Worm (Caenorhabditis elegans) whole organism, L1 larva: ENCODE measurements around the gene tmed-13.

ENCODE experiments used
- C16A3.4 ChIP-seq: fragments of 150-350 bp; optimal IDR thresholded peaks from 2 replicates; lab custom pipeline; 2014; ENCODE audit warnings: missing biosample characterization, missing genetic modification characterization
- aha-1 ChIP-seq: fragments of 150-350 bp; optimal IDR thresholded peaks from 2 replicates; lab custom pipeline; 2014; ENCODE audit warnings: missing biosample characterization, missing genetic modification characterization
- aly-2 ChIP-seq: fragments of 150-350 bp; optimal IDR thresholded peaks from 2 replicates; lab custom pipeline; 2014; ENCODE audit warnings: missing biosample characterization, missing genetic modification characterization
- blmp-1 ChIP-seq: fragments of 150-350 bp; optimal IDR thresholded peaks from 2 replicates; lab custom pipeline; 2014; ENCODE audit warnings: missing biosample characterization, missing genetic modification characterization
- ceh-63 ChIP-seq: fragments of 200-800 bp; sonication (Bioruptor generic); optimal IDR thresholded peaks from 2 replicates; lab custom pipeline; 2018; ENCODE audit warnings: mild to moderate bottlenecking, missing genetic modification characterization, missing compliant biosample characterization
- ceh-8 ChIP-seq: fragments of 200-800 bp; sonication (Bioruptor generic); optimal IDR thresholded peaks from 2 replicates; lab custom pipeline; 2018; ENCODE audit warnings: mild to moderate bottlenecking, missing genetic modification characterization, moderate library complexity, missing compliant biosample characterization
- ceh-82 ChIP-seq, 3 experiments: fragments of 150-350 bp in 1 of 3; sonication (generic microtip) in 2 of 3; optimal IDR thresholded peaks; 2 replicates each; lab custom pipeline; 2014 to 2017; ENCODE audit warnings: missing biosample characterization in 3 of 3, missing genetic modification characterization in 3 of 3
- ceh-88 ChIP-seq: fragments of 200-800 bp; sonication (Bioruptor generic); IDR thresholded peaks from 2 replicates; pipeline ENCODE4 v1.3.6; 2022; ENCODE audit warnings: missing genetic modification characterization, missing compliant biosample characterization
- ceh-90 ChIP-seq: sonication (generic microtip); optimal IDR thresholded peaks from 2 replicates; lab custom pipeline; 2016; ENCODE audit warnings: missing genetic modification characterization, missing compliant biosample characterization
- dsc-1 ChIP-seq: sonication (generic microtip); optimal IDR thresholded peaks from 2 replicates; lab custom pipeline; 2016; ENCODE audit warnings: mild to moderate bottlenecking, missing genetic modification characterization, missing compliant biosample characterization
- efl-3 ChIP-seq: fragments of 200-800 bp; sonication (Bioruptor generic); optimal IDR thresholded peaks from 2 replicates; lab custom pipeline; 2018; ENCODE audit warnings: mild to moderate bottlenecking, missing genetic modification characterization, missing compliant biosample characterization
- egl-27 ChIP-seq, 2 experiments: fragments of 150-350 bp in 1 of 2; sonication (generic microtip); optimal IDR thresholded peaks; 3 replicates each; lab custom pipeline; 2017 to 2018; ENCODE audit warnings: missing biosample characterization in 2 of 2, missing genetic modification characterization in 2 of 2, missing genetic modification reagents in 2 of 2
- elt-2 ChIP-seq: sonication (generic microtip); optimal IDR thresholded peaks from 2 replicates; lab custom pipeline; 2016; ENCODE audit warnings: missing genetic modification characterization, mild to moderate bottlenecking, inconsistent platforms, missing compliant biosample characterization, missing genetic modification reagents
- elt-3 ChIP-seq, 6 experiments: fragments of 150-350 bp in 1 of 6; sonication (generic microtip); optimal IDR thresholded peaks; 2 replicates each; lab custom pipeline; 2017 to 2018; ENCODE audit warnings: missing biosample characterization in 6 of 6, missing genetic modification characterization in 6 of 6, inconsistent platforms in 1 of 6
- fkh-10 ChIP-seq: sonication (generic microtip); optimal IDR thresholded peaks from 2 replicates; lab custom pipeline; 2017; ENCODE audit warnings: missing biosample characterization, missing genetic modification reagents, missing genetic modification characterization
- fos-1 ChIP-seq: fragments of 150-350 bp; optimal IDR thresholded peaks from 2 replicates; lab custom pipeline; 2014; ENCODE audit warnings: missing biosample characterization, missing genetic modification characterization
- grh-1 ChIP-seq: fragments of 200-800 bp; sonication (Bioruptor generic); IDR thresholded peaks from 2 replicates; pipeline ENCODE4 v1.3.6; 2022; ENCODE audit warnings: missing genetic modification reagents, missing genetic modification characterization, missing compliant biosample characterization
- hlh-17 ChIP-seq: fragments of 200-800 bp; sonication (Bioruptor generic); optimal IDR thresholded peaks from 2 replicates; lab custom pipeline; 2018; ENCODE audit warnings: missing genetic modification characterization, mild to moderate bottlenecking, missing compliant biosample characterization, moderate library complexity, borderline replicate concordance
- hpl-2 ChIP-seq: fragments of 150-350 bp; optimal IDR thresholded peaks from 2 replicates; lab custom pipeline; 2014; ENCODE audit warnings: missing biosample characterization, missing genetic modification reagents, missing genetic modification characterization
- isw-1 ChIP-seq: fragments of 200-800 bp; sonication (Bioruptor generic); IDR thresholded peaks from 2 replicates; pipeline ENCODE4 v1.3.6; 2022; ENCODE audit warnings: missing genetic modification characterization, missing compliant biosample characterization
- jun-1 ChIP-seq: fragments of 150-350 bp; optimal IDR thresholded peaks from 2 replicates; lab custom pipeline; 2014; ENCODE audit warnings: missing biosample characterization, missing genetic modification reagents, missing genetic modification characterization
- lin-14 ChIP-seq: fragments of 200-800 bp; sonication (Bioruptor generic); optimal IDR thresholded peaks from 2 replicates; lab custom pipeline; 2018; ENCODE audit warnings: mild to moderate bottlenecking, missing genetic modification characterization, moderate library complexity, missing compliant biosample characterization
- lin-35 ChIP-seq, 2 experiments: fragments of 150-350 bp; optimal IDR thresholded peaks; 2 replicates each; lab custom pipeline; 2014; ENCODE audit warnings: missing biosample characterization in 2 of 2, missing genetic modification characterization in 2 of 2, missing genetic modification reagents in 2 of 2
- mdl-1 ChIP-seq, 2 experiments: fragments of 150-350 bp; optimal IDR thresholded peaks; 2 replicates each; lab custom pipeline; 2014 to 2017; ENCODE audit warnings: missing biosample characterization in 2 of 2, missing genetic modification characterization in 2 of 2, inconsistent platforms in 1 of 2
- mef-2 ChIP-seq: fragments of 150-350 bp; optimal IDR thresholded peaks from 2 replicates; lab custom pipeline; 2014; ENCODE audit warnings: missing biosample characterization, missing genetic modification characterization
- nhr-11 ChIP-seq: fragments of 150-350 bp; optimal IDR thresholded peaks from 2 replicates; lab custom pipeline; 2014; ENCODE audit warnings: missing biosample characterization, missing genetic modification characterization
- nhr-28 ChIP-seq: fragments of 150-350 bp; optimal IDR thresholded peaks from 2 replicates; lab custom pipeline; 2014; ENCODE audit warnings: missing biosample characterization, missing genetic modification characterization
- nhr-47 ChIP-seq: sonication (generic microtip); optimal IDR thresholded peaks from 2 replicates; lab custom pipeline; 2016; ENCODE audit warnings: mild to moderate bottlenecking, missing genetic modification characterization, moderate library complexity, missing compliant biosample characterization
- nhr-71 ChIP-seq: sonication (generic microtip); optimal IDR thresholded peaks from 2 replicates; lab custom pipeline; 2016; ENCODE audit warnings: mild to moderate bottlenecking, missing genetic modification characterization, moderate library complexity, missing compliant biosample characterization
- nhr-85 ChIP-seq: sonication (generic microtip); peaks from one replicate; lab custom pipeline; 2016; ENCODE audit warnings: missing genetic modification characterization, inconsistent platforms, missing compliant biosample characterization
- pqm-1 ChIP-seq: sonication (generic microtip); optimal IDR thresholded peaks from 3 replicates; lab custom pipeline; 2017; ENCODE audit warnings: missing biosample characterization, missing genetic modification characterization
- sox-4 ChIP-seq: sonication (generic microtip); optimal IDR thresholded peaks from 2 replicates; lab custom pipeline; 2016; ENCODE audit warnings: missing genetic modification characterization, missing compliant biosample characterization
- sup-37 ChIP-seq: fragments of 200-800 bp; sonication (Bioruptor generic); optimal IDR thresholded peaks from 2 replicates; lab custom pipeline; 2018; ENCODE audit warnings: mild to moderate bottlenecking, missing genetic modification characterization, missing compliant biosample characterization
- unc-130 ChIP-seq: fragments of 150-350 bp; optimal IDR thresholded peaks from 2 replicates; lab custom pipeline; 2017; ENCODE audit warnings: missing biosample characterization, missing genetic modification characterization, inconsistent platforms
- unc-98 ChIP-seq: fragments of 200-800 bp; sonication (Bioruptor generic); IDR thresholded peaks from 2 replicates; pipeline ENCODE4 v1.3.6; 2022; ENCODE audit warnings: missing genetic modification characterization, missing compliant biosample characterization
- vab-15 ChIP-seq: sonication (generic microtip); optimal IDR thresholded peaks from 2 replicates; lab custom pipeline; 2017; ENCODE audit warnings: missing genotype, mild to moderate bottlenecking, missing genetic modification characterization, missing compliant biosample characterization
- xbp-1 ChIP-seq: sonication (generic microtip); optimal IDR thresholded peaks from 2 replicates; lab custom pipeline; 2016; ENCODE audit warnings: missing genetic modification characterization, missing compliant biosample characterization
- zip-4 ChIP-seq: fragments of 200-800 bp; sonication (Bioruptor generic); optimal IDR thresholded peaks from 2 replicates; lab custom pipeline; 2018; ENCODE audit warnings: mild to moderate bottlenecking, missing genetic modification characterization, moderate library complexity, missing compliant biosample characterization
- ztf-11 ChIP-seq, 2 experiments: sonication (generic microtip); optimal IDR thresholded peaks; 2 replicates each; lab custom pipeline; 2016 to 2017; ENCODE audit warnings: missing genetic modification characterization in 2 of 2, missing biosample characterization in 1 of 2, missing compliant biosample characterization in 1 of 2
- ztf-4 ChIP-seq: fragments of 150-350 bp; optimal IDR thresholded peaks from 2 replicates; lab custom pipeline; 2014; ENCODE audit warnings: missing biosample characterization, missing genetic modification characterization

tmed-13 gene

DNA sequence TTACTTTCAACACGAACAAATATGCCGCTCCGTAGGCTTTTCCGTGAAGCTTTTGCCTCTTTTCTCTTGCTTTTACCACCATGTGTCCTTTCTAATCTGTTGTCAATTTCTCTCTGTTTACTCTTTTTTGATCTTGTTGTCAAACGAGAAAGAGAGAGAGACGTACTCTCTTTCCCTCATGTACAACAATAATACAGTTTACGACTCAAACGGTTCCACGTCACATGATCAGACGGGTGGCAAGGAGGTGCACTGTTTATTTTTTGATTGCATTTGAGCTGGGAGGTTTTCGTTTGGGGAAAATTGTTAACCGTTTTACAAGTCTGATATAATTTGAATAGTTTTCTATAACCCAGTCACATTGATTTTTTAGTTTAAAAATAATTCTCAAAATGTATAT, 29.7 kb upstream of the tmed-13 start (continued):
- peak in 1 of 2 experiments; percentile 11 for TF ChIP-seq egl-27 (tag; optimal IDR thresholded peaks at IDR 0.05; lab: Kevin White, UChicago)
- TF ChIP-seq nhr-11 (tag; lab: Kevin White, UChicago) = no peak
- peak; percentile 72 for TF ChIP-seq lin-14 (GFP tag; lab: Kevin White, UChicago)
- no peak for TF ChIP-seq hpl-2
- TF ChIP-seq dsc-1 = no peak
- no peak for TF ChIP-seq grh-1
- no peak for TF ChIP-seq mef-2 (tag; lab: Kevin White, UChicago)
- no peak for TF ChIP-seq isw-1 (GFP tag; lab: Robert Waterston, UW)
- TF ChIP-seq elt-3 (tag; optimal IDR thresholded peaks at IDR 0.05; lab: Kevin White, UChicago) = no peak
- no peak for TF ChIP-seq blmp-1 (tag; lab: Kevin White, UChicago)
- TF ChIP-seq sup-37 (GFP tag; lab: Kevin White, UChicago) = no peak
- no peak for TF ChIP-seq fos-1 (tag; lab: Kevin White, UChicago)
- TF ChIP-seq C16A3.4 (tag; lab: Kevin White, UChicago) = no peak
- peak; percentile 51 for TF ChIP-seq nhr-71
- TF ChIP-seq ceh-88 (GFP tag; lab: Robert Waterston, UW) = no peak
- no peak for TF ChIP-seq pqm-1 (tag; lab: Kevin White, UChicago)
- no peak for TF ChIP-seq hlh-17 (GFP tag; lab: Kevin White, UChicago)
- TF ChIP-seq mdl-1 (tag; optimal IDR thresholded peaks at IDR 0.05; lab: Kevin White, UChicago) = peak in 1 of 2 experiments; percentile 62
- TF ChIP-seq nhr-85 (tag; lab: Kevin White, UChicago) = no peak
- no peak for TF ChIP-seq jun-1 (tag; lab: Kevin White, UChicago)
- TF ChIP-seq aly-2 (tag; lab: Kevin White, UChicago) = no peak
- TF ChIP-seq efl-3 (GFP tag; lab: Kevin White, UChicago) = no peak
- TF ChIP-seq zip-4 = no peak
- no peak for TF ChIP-seq xbp-1 (tag; lab: Kevin White, UChicago)
- no peak for TF ChIP-seq ceh-8
- TF ChIP-seq aha-1 (tag; lab: Kevin White, UChicago) = no peak
- no peak for TF ChIP-seq ztf-11 (tag; optimal IDR thresholded peaks at IDR 0.05; lab: Kevin White, UChicago)
- no peak for TF ChIP-seq ceh-82 (tag; optimal IDR thresholded peaks at IDR 0.05; lab: Kevin White, UChicago)
- peak in 1 of 2 experiments; percentile 66 for TF ChIP-seq lin-35 (GFP tag; optimal IDR thresholded peaks at IDR 0.05; lab: Kevin White, UChicago)
- TF ChIP-seq ceh-90 (tag; lab: Kevin White, UChicago) = no peak
- no peak for TF ChIP-seq fkh-10

DNA sequence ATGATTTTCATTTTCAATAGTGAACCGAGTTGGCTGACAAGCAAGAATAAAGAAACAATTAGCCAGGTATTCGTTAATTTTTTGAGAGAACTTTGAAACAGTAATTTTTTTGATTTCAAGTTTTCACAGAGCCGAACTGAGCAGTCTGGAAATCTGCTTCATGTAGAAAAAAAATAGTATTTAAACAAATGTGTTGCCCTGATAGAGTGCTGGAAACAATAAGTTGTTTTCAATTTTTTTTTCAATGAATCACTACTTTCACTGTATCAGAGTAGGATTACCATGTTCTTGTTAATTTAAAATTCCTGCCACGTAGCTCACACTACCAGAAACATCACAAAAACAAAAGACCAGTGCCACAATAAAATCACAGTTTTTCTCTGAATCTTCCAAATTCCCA, 29.2 kb upstream of the tmed-13 start:
- no peak for TF ChIP-seq nhr-71
- TF ChIP-seq ceh-88 (GFP tag; lab: Robert Waterston, UW) = no peak
- no peak for TF ChIP-seq ceh-8
- TF ChIP-seq vab-15 (tag; lab: Kevin White, UChicago) = no peak
- no peak for TF ChIP-seq C16A3.4 (tag; lab: Kevin White, UChicago)
- no peak for TF ChIP-seq elt-3 (tag; optimal IDR thresholded peaks at IDR 0.05; lab: Kevin White, UChicago)
- TF ChIP-seq zip-4 = no peak
- TF ChIP-seq sox-4 (tag; lab: Kevin White, UChicago) = no peak
- TF ChIP-seq ztf-4 = no peak
- no peak for TF ChIP-seq unc-98 (GFP tag; lab: Robert Waterston, UW)
- no peak for TF ChIP-seq ceh-90 (tag; lab: Kevin White, UChicago)
- no peak for TF ChIP-seq nhr-28
- TF ChIP-seq elt-2 (tag; lab: Kevin White, UChicago) = no peak
- no peak for TF ChIP-seq unc-130 (tag; lab: Kevin White, UChicago)
- TF ChIP-seq nhr-47 (tag; lab: Kevin White, UChicago) = no peak
- TF ChIP-seq ceh-63 (GFP tag; lab: Kevin White, UChicago) = no peak
- TF ChIP-seq grh-1 = no peak
- TF ChIP-seq jun-1 (tag; lab: Kevin White, UChicago) = no peak
- no peak for TF ChIP-seq egl-27 (tag; optimal IDR thresholded peaks at IDR 0.05; lab: Kevin White, UChicago)
- no peak for TF ChIP-seq dsc-1
